Worm (Caenorhabditis elegans): Measurements from ENCODE around the gene F25A2.1.
A peak's percentile ranks its signal among the peaks of the same experiment; 100 is the strongest.

Gene F25A2.1

DNA sequence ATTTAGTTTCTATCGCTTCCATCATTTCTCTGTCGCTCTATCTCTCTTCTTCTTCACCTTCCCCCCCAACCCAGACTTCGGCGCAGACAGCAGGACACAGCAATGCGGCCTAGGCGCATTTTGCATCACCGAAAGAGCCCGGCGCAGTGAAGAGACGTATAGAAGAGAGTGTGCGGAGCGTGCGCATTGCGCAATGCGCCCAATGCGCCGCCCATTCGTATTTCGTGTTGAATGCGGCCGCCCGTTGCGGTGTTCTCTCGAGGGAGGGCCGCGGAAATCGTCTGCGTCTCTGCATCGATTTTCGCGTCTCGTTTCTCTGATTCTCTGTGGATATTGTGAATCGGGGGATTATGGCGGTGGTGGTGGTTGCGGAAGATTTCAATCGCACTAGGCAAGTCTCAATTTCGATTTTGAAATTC lies 28.0 kb upstream of the F25A2.1 start:
- TF ChIP-seq daf-12 (tag; optimal IDR thresholded peaks at IDR 0.05) (no peak), saeg-2 (GFP tag; IDR thresholded peaks at IDR 0.05) (peak; percentile 100), fkh-10 (GFP tag; optimal IDR thresholded peaks at IDR 0.05) (peak; percentile 98), ces-1 (GFP tag; optimal IDR thresholded peaks at IDR 0.05) (peak; percentile 76), dmd-9 (GFP tag; IDR thresholded peaks at IDR 0.05) (peak; percentile 98), nhr-237 (tag; optimal IDR thresholded peaks at IDR 0.05) (peak; percentile 81), aha-1 (tag) (peak; percentile 99), set-16 (GFP tag; IDR thresholded peaks at IDR 0.05) (peak; percentile 100), nhr-77 (tag; optimal IDR thresholded peaks at IDR 0.05) (peak; percentile 97), Y75B8A.6 (GFP tag; IDR thresholded peaks at IDR 0.05) (peak; percentile 84), nhr-42 (GFP tag; IDR thresholded peaks at IDR 0.05) (peak; percentile 97), nhr-48 (tag; optimal IDR thresholded peaks at IDR 0.05) (peak; percentile 98), mes-2 (tag; optimal IDR thresholded peaks at IDR 0.05; ENCODE audit: poor library complexity, severe bottlenecking) (peak; percentile 73), dmd-6 (GFP tag; IDR thresholded peaks at IDR 0.05) (peak; percentile 100), hlh-11 (tag; optimal IDR thresholded peaks at IDR 0.05) (peak; percentile 100), mxl-2 (GFP tag; conservative IDR thresholded peaks at IDR 0.05) (peak; percentile 89), skn-1 (tag; optimal IDR thresholded peaks at IDR 0.05) (peak; percentile 82), madf-5 (GFP tag; IDR thresholded peaks at IDR 0.05) (peak; percentile 39 to 77; a peak in 1 of 4 replicates), F49E8.2 (tag; optimal IDR thresholded peaks at IDR 0.05; ENCODE audit: borderline replicate concordance) (no peak), arid-1 (GFP tag; conservative IDR thresholded peaks at IDR 0.05) (peak; percentile 90), tra-1 (GFP tag; IDR thresholded peaks at IDR 0.05) (peak; percentile 99), ctbp-1 (GFP tag; IDR thresholded peaks at IDR 0.05) (peak; percentile 99), attf-4 (tag; optimal IDR thresholded peaks at IDR 0.05) (no peak), F26F4.8 (GFP tag; conservative IDR thresholded peaks at IDR 0.05) (no peak), unc-39 (tag; optimal IDR thresholded peaks at IDR 0.05) (peak; percentile 69), daf-8 (GFP tag; IDR thresholded peaks at IDR 0.05) (peak; percentile 96), lir-3 (tag; optimal IDR thresholded peaks at IDR 0.05) (peak; percentile 93), Y105C5A.15 (GFP tag; IDR thresholded peaks at IDR 0.05) (0 out of 2 replicates have a peak, but pooled peaks have one; percentile 8), rbr-2 (tag; optimal IDR thresholded peaks at IDR 0.05) (peak; percentile 99), gei-8 (GFP tag; optimal IDR thresholded peaks at IDR 0.05) (peak; percentile 98), unc-62 (GFP tag; optimal IDR thresholded peaks at IDR 0.05 in 1 of 2) (peak; percentile 45 to 100), unc-62 (tag; optimal IDR thresholded peaks at IDR 0.05) (no peak), nhr-111 (GFP tag; optimal IDR thresholded peaks at IDR 0.05) (no peak), hmg-1.1 (GFP tag; IDR thresholded peaks at IDR 0.05) (peak; percentile 99), nhr-41 (GFP tag; IDR thresholded peaks at IDR 0.05) (peak; percentile 97), nhr-11 (tag; optimal IDR thresholded peaks at IDR 0.05) (peak; percentile 99), ceh-20 (GFP tag; IDR thresholded peaks at IDR 0.05) (peak; percentile 99), ceh-62 (tag; optimal IDR thresholded peaks at IDR 0.05) (no peak), ceh-32 (tag; optimal IDR thresholded peaks at IDR 0.05; ENCODE audit: poor library complexity) (peak; percentile 89), daf-19 (GFP tag; conservative IDR thresholded peaks at IDR 0.05) (no peak), egl-27 (tag; optimal IDR thresholded peaks at IDR 0.05) (no peak), aly-2 (tag; optimal IDR thresholded peaks at IDR 0.05) (no peak), egl-43 (GFP tag; IDR thresholded peaks at IDR 0.05) (peak; percentile 100), zfp-2 (tag; optimal IDR thresholded peaks at IDR 0.05) (peak; percentile 86), lin-29 (GFP tag; IDR thresholded peaks at IDR 0.05) (peak; percentile 93), pha-4 (GFP tag; IDR thresholded peaks at IDR 0.05) (peak; percentile 98), pha-4 (tag; optimal IDR thresholded peaks at IDR 0.05) (no peak), nhr-28 (tag; optimal IDR thresholded peaks at IDR 0.05) (peak; percentile 97), vab-7 (GFP tag; IDR thresholded peaks at IDR 0.05) (peak; percentile 98), F44E2.7 (GFP tag; IDR thresholded peaks at IDR 0.05) (peak; percentile 63; the same call in 1 of the 2 replicates), lin-15B (tag; optimal IDR thresholded peaks at IDR 0.05) (no peak), ZK546.5 (tag; optimal IDR thresholded peaks at IDR 0.05) (peak in 1 of 2 experiments; percentile 75)

Measured in whole organism, L4 larva.